Fruit fly (Drosophila melanogaster) whole organism, embryonic: ENCODE data around the gene Tehao.

Experiments
- CG1024 ChIP-seq: fragments of 200-800 bp; sonication (Bioruptor generic); IDR thresholded peaks from 2 replicates; pipeline ENCODE4 v1.3.6; 2022; ENCODE audit warnings: missing biosample characterization, missing genetic modification characterization
- CG12071 ChIP-seq: fragments of 200-800 bp; sonication (Bioruptor generic); optimal IDR thresholded peaks from 3 replicates; lab custom pipeline; 2018; ENCODE audit warnings: missing biosample characterization, mild to moderate bottlenecking, missing genetic modification characterization
- CG13296 ChIP-seq: fragments of 200-800 bp; sonication (Bioruptor generic); optimal IDR thresholded peaks from 3 replicates; lab custom pipeline; 2018; ENCODE audit warnings: missing biosample characterization, mild to moderate bottlenecking, missing genetic modification characterization
- CG14014 ChIP-seq: fragments of 200-800 bp; sonication (Bioruptor generic); IDR thresholded peaks from 2 replicates; pipeline ENCODE4 v1.3.6; 2022; ENCODE audit warnings: missing biosample characterization, missing genetic modification characterization
- CG14441 ChIP-seq: fragments of 200-800 bp; sonication (Bioruptor generic); IDR thresholded peaks from 2 replicates; pipeline ENCODE4 v1.3.6; 2022; ENCODE audit warnings: missing biosample characterization, missing genetic modification characterization
- CG14965 ChIP-seq: fragments of 200-800 bp; sonication (Bioruptor generic); optimal IDR thresholded peaks from 2 replicates; lab custom pipeline; 2016; ENCODE audit warnings: missing biosample characterization, missing genetic modification characterization, borderline replicate concordance
- CG15479 ChIP-seq: fragments of 200-800 bp; sonication (Bioruptor generic); optimal IDR thresholded peaks from 3 replicates; lab custom pipeline; 2019; ENCODE audit warnings: missing biosample characterization, mild to moderate bottlenecking, missing genetic modification characterization, moderate library complexity
- CG15514 ChIP-seq: fragments of 200-800 bp; sonication (Bioruptor generic); optimal IDR thresholded peaks from 3 replicates; lab custom pipeline; 2017; ENCODE audit warnings: missing biosample characterization, missing genetic modification characterization, mild to moderate bottlenecking, moderate library complexity, missing genetic modification reagents
- CG17361 ChIP-seq: fragments of 200-800 bp; sonication (Bioruptor generic); IDR thresholded peaks from 3 replicates; pipeline ENCODE4 v1.3.6; 2022; ENCODE audit warnings: missing biosample characterization, missing genetic modification characterization
- CG1792 ChIP-seq: fragments of 200-800 bp; sonication (Bioruptor generic); optimal IDR thresholded peaks from 2 replicates; lab custom pipeline; 2016; ENCODE audit warnings: missing biosample characterization, missing genetic modification characterization
- CG2889 ChIP-seq: fragments of 200-800 bp; sonication (Bioruptor generic); IDR thresholded peaks from 3 replicates; pipeline ENCODE4 v1.3.6; 2022; ENCODE audit warnings: missing biosample characterization, missing genetic modification characterization
- CG30431 ChIP-seq: fragments of 200-800 bp; sonication (Bioruptor generic); optimal IDR thresholded peaks from 2 replicates; lab custom pipeline; 2017; ENCODE audit warnings: missing biosample characterization, missing genetic modification characterization
- CG3163 ChIP-seq: fragments of 200-800 bp; sonication (Bioruptor generic); optimal IDR thresholded peaks from 3 replicates; lab custom pipeline; 2016; ENCODE audit warnings: missing biosample characterization, missing genetic modification characterization
- CG32532 ChIP-seq: fragments of 200-800 bp; sonication (Bioruptor generic); IDR thresholded peaks from 2 replicates; pipeline ENCODE4 v1.3.6; 2022; ENCODE audit warnings: missing biosample characterization, missing genetic modification characterization
- CG6254 ChIP-seq: fragments of 200-800 bp; sonication (Bioruptor generic); optimal IDR thresholded peaks from 3 replicates; lab custom pipeline; 2017; ENCODE audit warnings: mild to moderate bottlenecking, missing biosample characterization, missing genetic modification reagents, missing genetic modification characterization
- CG7372 ChIP-seq: fragments of 200-800 bp; sonication (Bioruptor generic); IDR thresholded peaks from 2 replicates; pipeline ENCODE4 v1.3.6; 2022; ENCODE audit warnings: missing biosample characterization, missing genetic modification characterization
- CG7839 ChIP-seq: fragments of 200-800 bp; sonication (Bioruptor generic); optimal IDR thresholded peaks from 3 replicates; lab custom pipeline; 2018; ENCODE audit warnings: missing biosample characterization, mild to moderate bottlenecking, missing genetic modification characterization, moderate library complexity
- CG8281 ChIP-seq: fragments of 200-800 bp; sonication (Bioruptor generic); optimal IDR thresholded peaks from 2 replicates; lab custom pipeline; 2018; ENCODE audit warnings: missing biosample characterization, mild to moderate bottlenecking, missing genetic modification characterization, moderate library complexity
- CG8359 ChIP-seq: fragments of 200-800 bp; sonication (Bioruptor generic); optimal IDR thresholded peaks from 2 replicates; lab custom pipeline; 2017; ENCODE audit warnings: missing biosample characterization, mild to moderate bottlenecking, missing genetic modification characterization, borderline replicate concordance
- CG9609 ChIP-seq: fragments of 200-800 bp; sonication (Bioruptor generic); optimal IDR thresholded peaks from 3 replicates; lab custom pipeline; 2016; ENCODE audit warnings: missing biosample characterization, missing genetic modification characterization
- CHES-1-like ChIP-seq: fragments of 200-800 bp; sonication (Bioruptor generic); optimal IDR thresholded peaks from 2 replicates; lab custom pipeline; 2016; ENCODE audit warnings: missing biosample characterization, missing genetic modification characterization
- Dad ChIP-seq: fragments of 200-800 bp; sonication (Bioruptor generic); optimal IDR thresholded peaks from 3 replicates; lab custom pipeline; 2016; ENCODE audit warnings: missing biosample characterization, missing genetic modification characterization
- Dp ChIP-seq: fragments of 200-800 bp; sonication (Bioruptor generic); optimal IDR thresholded peaks from 2 replicates; lab custom pipeline; 2018; ENCODE audit warnings: missing biosample characterization, mild to moderate bottlenecking, missing genetic modification characterization, moderate library complexity
- HHEX ChIP-seq: fragments of 200-800 bp; sonication (Bioruptor generic); optimal IDR thresholded peaks from 3 replicates; lab custom pipeline; 2017; ENCODE audit warnings: missing biosample characterization, mild to moderate bottlenecking, missing genetic modification characterization, missing genetic modification reagents
- Hmr ChIP-seq: fragments of 200-800 bp; sonication (Bioruptor generic); optimal IDR thresholded peaks from 3 replicates; lab custom pipeline; 2017; ENCODE audit warnings: mild to moderate bottlenecking, missing biosample characterization, missing genetic modification reagents, missing genetic modification characterization
- Lhr ChIP-seq: fragments of 200-800 bp; sonication (Bioruptor generic); optimal IDR thresholded peaks from 3 replicates; lab custom pipeline; 2017; ENCODE audit warnings: mild to moderate bottlenecking, missing biosample characterization, missing genetic modification reagents, missing genetic modification characterization
- Myb ChIP-seq: fragments of 200-800 bp; sonication (Bioruptor generic); optimal IDR thresholded peaks from 2 replicates; lab custom pipeline; 2016; ENCODE audit warnings: missing biosample characterization, missing genetic modification characterization
- Sox102F ChIP-seq: fragments of 200-800 bp; sonication (Bioruptor generic); optimal IDR thresholded peaks from 2 replicates; lab custom pipeline; 2018; ENCODE audit warnings: missing biosample characterization, mild to moderate bottlenecking, missing genetic modification characterization, moderate library complexity
- TFAM ChIP-seq: fragments of 200-800 bp; sonication (Bioruptor generic); optimal IDR thresholded peaks from 2 replicates; lab custom pipeline; 2017; ENCODE audit warnings: missing biosample characterization, missing genetic modification characterization, inconsistent platforms
- amos ChIP-seq: fragments of 200-800 bp; sonication (Bioruptor generic); IDR thresholded peaks from 2 replicates; pipeline ENCODE4 v1.3.6; 2022; ENCODE audit warnings: missing biosample characterization, missing genetic modification characterization; ENCODE audit not compliant: partially characterized antibody
- bsh ChIP-seq, 2 experiments: fragments of 200-800 bp; sonication (Bioruptor generic); optimal IDR thresholded peaks; 2 replicates each; lab custom pipeline; 2017 to 2018; ENCODE audit warnings: mild to moderate bottlenecking in 2 of 2, missing biosample characterization in 2 of 2, missing genetic modification characterization in 2 of 2, moderate library complexity in 1 of 2
- danr ChIP-seq: fragments of 200-800 bp; sonication (Bioruptor generic); IDR thresholded peaks from 2 replicates; pipeline ENCODE4 v1.3.6; 2022; ENCODE audit warnings: missing biosample characterization, missing genetic modification characterization
- dysf ChIP-seq: fragments of 200-800 bp; sonication (Bioruptor generic); IDR thresholded peaks from 3 replicates; pipeline ENCODE4 v1.3.6; 2022; ENCODE audit warnings: missing biosample characterization, missing genetic modification characterization
- fd102C ChIP-seq: fragments of 200-800 bp; sonication (Bioruptor generic); optimal IDR thresholded peaks from 2 replicates; lab custom pipeline; 2018; ENCODE audit warnings: missing biosample characterization, mild to moderate bottlenecking, missing genetic modification characterization, moderate library complexity
- gcm ChIP-seq: fragments of 200-800 bp; sonication (Bioruptor generic); optimal IDR thresholded peaks from 2 replicates; lab custom pipeline; 2019; ENCODE audit warnings: missing biosample characterization, mild to moderate bottlenecking, missing genetic modification characterization, moderate library complexity
- hb ChIP-seq: fragments of 200-800 bp; sonication (Bioruptor generic); IDR thresholded peaks from 3 replicates; pipeline ENCODE4 v1.3.6; 2022; ENCODE audit warnings: missing biosample characterization, missing genetic modification characterization; ENCODE audit not compliant: partially characterized antibody
- jigr1 ChIP-seq: fragments of 200-800 bp; sonication (Bioruptor generic); IDR thresholded peaks from 3 replicates; pipeline ENCODE4 v1.3.6; 2022; ENCODE audit warnings: missing biosample characterization, missing genetic modification characterization
- kay ChIP-seq: fragments of 200-800 bp; sonication (Bioruptor generic); optimal IDR thresholded peaks from 2 replicates; lab custom pipeline; 2016; ENCODE audit warnings: missing biosample characterization, missing genetic modification characterization
- mld ChIP-seq: fragments of 200-800 bp; sonication (Bioruptor generic); IDR thresholded peaks from 3 replicates; pipeline ENCODE4 v1.3.6; 2022; ENCODE audit warnings: missing biosample characterization, missing genetic modification characterization; ENCODE audit not compliant: partially characterized antibody
- prd ChIP-seq, 3 experiments: fragments of >200 bp in 2 of 3; fragments of 200-800 bp in 1 of 3; sonication (Bioruptor generic) in 1 of 3; optimal IDR thresholded peaks in 2 of 3; IDR thresholded peaks in 1 of 3; 2 replicates in 2 of 3; 3 replicates in 1 of 3; pipeline versions ENCODE4 v1.3.6 to Lab custom; 2017 to 2022; ENCODE audit warnings: missing biosample characterization in 1 of 3, missing genetic modification characterization in 1 of 3
- sc ChIP-seq, 3 experiments: fragments of >200 bp in 2 of 3; fragments of 200-800 bp in 1 of 3; sonication (Bioruptor generic) in 1 of 3; optimal IDR thresholded peaks; 2 replicates in 2 of 3; 3 replicates in 1 of 3; lab custom pipeline; 2017; ENCODE audit warnings: mild to moderate bottlenecking in 1 of 3, missing biosample characterization in 1 of 3, missing genetic modification characterization in 1 of 3, missing genetic modification reagents in 1 of 3
- slp2 ChIP-seq: fragments of 200-800 bp; sonication (Bioruptor generic); optimal IDR thresholded peaks from 2 replicates; lab custom pipeline; 2016; ENCODE audit warnings: missing biosample characterization, missing genetic modification characterization
- sqz ChIP-seq: fragments of 200-800 bp; sonication (Bioruptor generic); optimal IDR thresholded peaks from 3 replicates; lab custom pipeline; 2018; ENCODE audit warnings: missing biosample characterization, mild to moderate bottlenecking, missing genetic modification characterization
- tgo ChIP-seq: fragments of 200-800 bp; sonication (Bioruptor generic); IDR thresholded peaks from 3 replicates; pipeline ENCODE4 v1.3.6; 2022; ENCODE audit warnings: missing biosample characterization, missing genetic modification characterization

Gene Tehao

DNA sequence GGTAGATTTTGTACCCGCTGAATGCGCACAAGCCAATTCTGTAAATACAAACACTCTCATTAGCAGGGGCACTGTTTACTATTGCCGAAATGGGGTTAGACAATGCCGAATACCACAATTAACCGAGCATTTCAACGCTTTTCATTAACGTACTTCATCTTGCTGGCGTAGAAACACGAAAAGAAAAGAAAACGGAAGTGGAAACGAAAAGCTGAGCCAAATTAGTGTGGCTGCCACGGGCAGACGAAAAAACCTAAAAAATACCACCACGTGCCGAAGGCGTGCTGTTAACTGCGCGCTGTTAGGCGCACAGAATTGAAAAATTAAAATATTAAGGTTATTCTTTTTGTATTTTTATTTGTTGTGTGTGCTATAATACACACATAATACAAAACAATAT, 40.5 kb upstream of the Tehao start, which contains the start of gene RpL24 (continued):
- TF ChIP-seq amos (GFP tag; lab: Robert Waterston, UW) (no peak), prd (optimal IDR thresholded peaks at IDR 0.05; lab: Kevin White, UChicago) (no peak), prd (GFP tag; IDR thresholded peaks at IDR 0.05; lab: Robert Waterston, UW) (peak; percentile 63; the same call in 2 of the 3 replicates), CG30431 (peak; percentile 72), CHES-1-like (peak; percentile 85), tgo (GFP tag; lab: Robert Waterston, UW) (peak; percentile 78), CG7839 (tag; lab: Kevin White, UChicago) (peak; percentile 86)

DNA sequence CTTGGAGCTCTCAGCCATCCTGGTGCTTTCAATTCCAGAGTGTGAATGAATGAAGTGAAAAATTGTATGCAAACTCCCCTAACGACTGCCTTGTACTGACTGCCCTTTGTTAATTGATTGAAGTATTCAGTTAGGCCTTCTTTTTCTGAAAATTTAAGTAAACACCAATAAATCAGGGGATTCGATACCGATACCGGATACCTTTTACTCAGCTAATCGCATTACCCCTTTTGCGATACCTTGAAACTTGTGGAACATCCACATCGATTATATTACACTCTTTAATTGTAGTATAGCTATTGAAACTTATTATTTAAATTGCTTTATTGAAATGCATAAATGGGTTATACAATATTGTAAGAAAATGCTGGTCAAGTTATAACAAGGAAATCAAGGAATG, 39.3 kb upstream of the Tehao start, which contains the start of gene CG16957:
CG16957 (minus strand) TSS at position 101 of the 400 bp plus-strand sequence.
- TF ChIP-seq dysf (GFP tag; lab: Robert Waterston, UW) (no peak), CG8359 (no peak), CG3163 (no peak), CG32532 (GFP tag; lab: Robert Waterston, UW) (no peak), Dp (GFP tag; lab: Kevin White, UChicago) (no peak), Dad (no peak), Myb (GFP tag; lab: Kevin White, UChicago) (no peak), bsh (GFP tag; optimal IDR thresholded peaks at IDR 0.05; lab: Kevin White, UChicago) (no peak), gcm (GFP tag; lab: Kevin White, UChicago) (no peak), CG15514 (GFP tag; lab: Kevin White, UChicago) (no peak)
- TF ChIP-seq, all 482 proteins: peak for 0

dm6 chr2L:13397393-13397792, 38.0 kb upstream of the Tehao start:
- TF ChIP-seq CG13296 (GFP tag; lab: Kevin White, UChicago) (no peak), CG17361 (GFP tag; lab: Robert Waterston, UW) (no peak), CG1024 (GFP tag; lab: Robert Waterston, UW) (no peak), CG1792 (GFP tag; lab: Kevin White, UChicago) (no peak), mld (GFP tag; lab: Robert Waterston, UW) (no peak), Lhr (GFP tag; lab: Kevin White, UChicago) (no peak)

dm6 chr2L:13398614-13399161, 36.7 kb upstream of the Tehao start, which contains the start of the genes CG10859 and CG7110:
Gene CG10859 (minus strand): TSS chr2L:13398664.
Gene CG7110 (plus strand): TSS chr2L:13398991.
- no peak for TF ChIP-seq sc (optimal IDR thresholded peaks at IDR 0.05; lab: Kevin White, UChicago)
- peak; percentile 7 for TF ChIP-seq sc (GFP tag; optimal IDR thresholded peaks at IDR 0.05; lab: Kevin White, UChicago)
- TF ChIP-seq CG6254 (GFP tag; lab: Kevin White, UChicago), result no peak
- TF ChIP-seq slp2 (GFP tag; lab: Kevin White, UChicago), result no peak
- TF ChIP-seq CG14965, result no peak
- TF ChIP-seq CG12071, result peak; percentile 42
- TF ChIP-seq CG2889, result no peak
- TF ChIP-seq Sox102F (GFP tag; lab: Kevin White, UChicago), result no peak
- no peak for TF ChIP-seq jigr1 (GFP tag; lab: Robert Waterston, UW)
- TF ChIP-seq kay, result no peak
- no peak for TF ChIP-seq TFAM (GFP tag; lab: Kevin White, UChicago)
- no peak for TF ChIP-seq CG15479 (GFP tag; lab: Kevin White, UChicago)
- peak; percentile 32 for TF ChIP-seq HHEX (GFP tag; lab: Kevin White, UChicago)
- no peak for TF ChIP-seq CG14441
- peak; percentile 7 for TF ChIP-seq fd102C
- peak; percentile 66 for TF ChIP-seq Hmr
- no peak for TF ChIP-seq CG8281
- TF ChIP-seq CHES-1-like, result no peak
- peak; percentile 26; the same call in 1 of the 2 replicates for TF ChIP-seq CG14014 (GFP tag; lab: Robert Waterston, UW)
- no peak for TF ChIP-seq CG9609 (GFP tag; lab: Kevin White, UChicago)
- TF ChIP-seq hb, result no peak
- no peak for TF ChIP-seq danr
- TF ChIP-seq sqz (GFP tag; lab: Kevin White, UChicago), result no peak
- no peak for TF ChIP-seq CG7372 (GFP tag; lab: Robert Waterston, UW)
